Worm (Caenorhabditis elegans): ENCODE measurements around the gene gpn-1.

The gpn-1 gene

DNA sequence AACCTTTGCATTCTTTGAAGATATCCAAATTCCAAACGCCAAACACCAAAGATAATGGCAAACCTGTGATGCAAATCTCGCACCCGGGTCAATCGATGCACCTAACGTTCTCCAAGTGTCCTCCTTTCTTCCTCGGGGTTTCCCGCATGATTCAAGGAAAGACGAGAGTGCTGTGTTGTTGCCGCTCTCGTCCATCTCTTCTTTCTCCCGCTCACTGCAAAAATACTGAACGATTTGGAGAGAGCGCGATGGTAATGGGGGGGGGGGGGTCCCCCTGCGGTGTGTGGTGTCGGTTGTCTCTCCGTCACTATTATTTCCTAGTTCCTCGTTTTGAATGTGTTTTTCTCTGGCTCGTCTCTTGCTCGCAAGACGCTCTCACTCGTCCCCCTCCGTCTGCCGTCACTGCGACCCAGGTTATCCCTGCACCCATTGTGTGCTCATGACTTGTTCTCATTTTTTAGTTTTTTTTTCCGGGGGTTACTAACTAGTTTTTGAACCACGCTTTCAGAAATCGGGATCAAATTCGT, 25.9 kb downstream of the gpn-1 start (continued):
- no peak for TF ChIP-seq Y75B8A.6 (GFP tag; IDR thresholded peaks at IDR 0.05)

- TF ChIP-seq T26A8.4 (GFP tag; IDR thresholded peaks at IDR 0.05) (no peak), nhr-237 (tag; optimal IDR thresholded peaks at IDR 0.05) (no peak), unc-62 (GFP tag; optimal IDR thresholded peaks at IDR 0.05 in 1 of 2) (peak in 1 of 2 experiments; percentile 56), unc-62 (tag; optimal IDR thresholded peaks at IDR 0.05) (no peak), ZK337.2 (GFP tag; IDR thresholded peaks at IDR 0.05) (no peak), gei-8 (GFP tag; optimal IDR thresholded peaks at IDR 0.05) (no peak), daf-16 (GFP tag; optimal IDR thresholded peaks at IDR 0.05) (no peak), daf-16 (tag; optimal IDR thresholded peaks at IDR 0.05) (peak; percentile 65), pqm-1 (tag; optimal IDR thresholded peaks at IDR 0.05) (no peak)
These were observed 26.4 kb downstream of the gpn-1 start, which contains the start of gene nhr-48 for ce11 chrX:15707913-15708312. Gene nhr-48, plus strand, starts transcription at chrX:15708213.

DNA sequence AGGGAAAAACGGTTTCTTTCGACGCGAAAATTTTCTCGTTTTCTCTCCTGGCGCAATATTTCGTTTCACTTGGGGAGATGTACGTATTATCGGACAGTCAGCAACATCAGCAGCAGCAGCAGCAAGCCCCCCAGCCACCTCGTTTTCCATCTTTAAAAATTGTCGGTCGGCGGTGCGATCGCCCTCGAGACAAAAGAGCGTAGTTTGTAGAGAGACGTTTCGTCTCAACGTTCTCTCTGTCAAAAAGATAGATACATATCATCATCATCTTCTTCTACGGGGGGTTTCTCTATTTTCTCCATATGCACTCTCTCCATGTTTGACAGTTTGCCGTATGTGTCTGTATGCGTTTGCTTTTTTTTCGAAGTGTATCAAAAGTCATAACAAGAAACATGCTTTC, 28.1 kb downstream of the gpn-1 start:
- no peak for TF ChIP-seq ceh-82 (tag; optimal IDR thresholded peaks at IDR 0.05)
- TF ChIP-seq jun-1 (tag; optimal IDR thresholded peaks at IDR 0.05), result no peak
- no peak for TF ChIP-seq nhr-42 (GFP tag; IDR thresholded peaks at IDR 0.05)
- TF ChIP-seq egl-43 (GFP tag; IDR thresholded peaks at IDR 0.05), result no peak
- no peak for TF ChIP-seq lin-39 (tag; optimal IDR thresholded peaks at IDR 0.05)
- no peak for TF ChIP-seq fos-1 (tag; optimal IDR thresholded peaks at IDR 0.05)
- no peak for TF ChIP-seq gei-8 (GFP tag; optimal IDR thresholded peaks at IDR 0.05)
- TF ChIP-seq ceh-28 (tag; optimal IDR thresholded peaks at IDR 0.05), result no peak
- no peak for TF ChIP-seq madf-5 (GFP tag; IDR thresholded peaks at IDR 0.05)
- TF ChIP-seq dpl-1 (GFP tag; optimal IDR thresholded peaks at IDR 0.05), result no peak
- no peak for TF ChIP-seq ZK546.5 (tag; optimal IDR thresholded peaks at IDR 0.05)
- no peak for TF ChIP-seq ceh-44 (GFP tag; IDR thresholded peaks at IDR 0.05)
- no peak for TF ChIP-seq Y5F2A.4 (GFP tag; optimal IDR thresholded peaks at IDR 0.05)
- no peak for TF ChIP-seq dmd-8 (GFP tag; IDR thresholded peaks at IDR 0.05)
- no peak for TF ChIP-seq zfp-2 (tag; optimal IDR thresholded peaks at IDR 0.05)
- peak; percentile 85 for TF ChIP-seq aha-1 (tag)
- no peak for TF ChIP-seq zag-1 (tag; optimal IDR thresholded peaks at IDR 0.05)
- TF ChIP-seq nhr-41 (GFP tag; IDR thresholded peaks at IDR 0.05), result no peak
- TF ChIP-seq tag-97 (GFP tag; IDR thresholded peaks at IDR 0.05), result no peak
- no peak for TF ChIP-seq egl-27 (tag; optimal IDR thresholded peaks at IDR 0.05)
- no peak for TF ChIP-seq hif-1 (tag; optimal IDR thresholded peaks at IDR 0.05)
- no peak for TF ChIP-seq spr-3 (GFP tag; optimal IDR thresholded peaks at IDR 0.05)
- TF ChIP-seq daf-8 (GFP tag; IDR thresholded peaks at IDR 0.05), result no peak
- TF ChIP-seq mes-2 (tag; optimal IDR thresholded peaks at IDR 0.05; ENCODE audit: poor library complexity, severe bottlenecking), result peak; percentile 43
- no peak for TF ChIP-seq spr-1 (tag; optimal IDR thresholded peaks at IDR 0.05)
- TF ChIP-seq rbr-2 (tag; optimal IDR thresholded peaks at IDR 0.05), result no peak
- TF ChIP-seq mdt-29 (GFP tag; IDR thresholded peaks at IDR 0.05), result no peak
- peak; percentile 83 for TF ChIP-seq mxl-3 (GFP tag; optimal IDR thresholded peaks at IDR 0.05)
- TF ChIP-seq duxl-1 (tag; optimal IDR thresholded peaks at IDR 0.05; ENCODE audit: poor library complexity), result no peak
- TF ChIP-seq ztf-11 (tag; optimal IDR thresholded peaks at IDR 0.05), result no peak
- no peak for TF ChIP-seq lin-38 (GFP tag; IDR thresholded peaks at IDR 0.05)
- peak; percentile 70 for TF ChIP-seq nhr-77 (tag; optimal IDR thresholded peaks at IDR 0.05)
- TF ChIP-seq ama-1 (optimal IDR thresholded peaks at IDR 0.05), result no peak
- TF ChIP-seq mdl-1 (tag; optimal IDR thresholded peaks at IDR 0.05), result peak; percentile 85 to 90
- no peak for TF ChIP-seq daf-19 (GFP tag; conservative IDR thresholded peaks at IDR 0.05)
- peak; percentile 96 for TF ChIP-seq nhr-48 (tag; optimal IDR thresholded peaks at IDR 0.05)
- no peak for TF ChIP-seq pha-4 (GFP tag; IDR thresholded peaks at IDR 0.05)
- no peak for TF ChIP-seq pha-4 (tag; optimal IDR thresholded peaks at IDR 0.05)
- no peak for TF ChIP-seq ztf-7 (tag; optimal IDR thresholded peaks at IDR 0.05)
- no peak for TF ChIP-seq F49E8.2 (tag; optimal IDR thresholded peaks at IDR 0.05; ENCODE audit: borderline replicate concordance)
- TF ChIP-seq hlh-30 (tag; optimal IDR thresholded peaks at IDR 0.05; ENCODE audit: insufficient read depth), result peak; percentile 88

Measured in whole organism, L4 larva.